Fruit fly (Drosophila melanogaster) S2 (cell line): ENCODE measurements around the gene CG18748.

Experiments used
- CG8478 ChIP-seq: fragments of >200 bp; optimal IDR thresholded peaks from 2 replicates; lab custom pipeline; 2018
- CTCF ChIP-seq, 2 experiments: fragments of >200 bp; optimal IDR thresholded peaks; 2 replicates each; lab custom pipeline; 2018

DNA sequence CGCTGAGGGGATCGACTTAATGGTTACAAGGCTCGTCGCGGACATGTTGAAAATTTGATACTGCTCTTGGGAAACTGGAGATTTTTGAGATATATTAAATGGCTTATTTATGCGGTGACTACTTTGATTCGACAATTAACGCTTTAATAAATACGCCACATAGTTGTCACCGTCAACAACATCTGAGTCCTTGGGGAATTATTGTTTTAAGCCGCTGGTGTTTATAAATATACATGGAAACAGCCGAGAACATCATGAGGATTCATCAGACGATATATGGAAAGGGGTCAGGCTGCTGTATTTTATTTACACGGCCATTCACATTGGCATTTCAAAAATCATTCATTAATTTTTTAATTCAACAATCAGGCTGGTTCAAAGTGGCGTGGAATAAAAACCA lies 16.1 kb downstream of the CG18748 start, which contains the start of gene CG11286:
- no peak for TF ChIP-seq CTCF (optimal IDR thresholded peaks at IDR 0.05; lab: Kevin White, UChicago)
- no peak for TF ChIP-seq CG8478 (lab: Kevin White, UChicago)
